Fruit fly (Drosophila melanogaster) whole organism, wandering third instar larva: ENCODE measurements around the gene CG13640.

Experiments
- CG32264 ChIP-seq: fragments of 200-800 bp; sonication (Bioruptor generic); optimal IDR thresholded peaks from 2 replicates; lab custom pipeline; 2016; ENCODE audit warnings: missing biosample characterization, missing genetic modification characterization
- Dfd ChIP-seq: fragments of >200 bp; optimal IDR thresholded peaks from 2 replicates; lab custom pipeline; 2017; ENCODE audit warnings: missing biosample characterization, missing genetic modification characterization
- Hr78 ChIP-seq: fragments of >200 bp; optimal IDR thresholded peaks from 2 replicates; lab custom pipeline; 2017; ENCODE audit warnings: missing biosample characterization, missing genetic modification characterization
- Mio ChIP-seq: sonication (Bioruptor generic); optimal IDR thresholded peaks from 2 replicates; lab custom pipeline; 2016; ENCODE audit warnings: missing biosample characterization, missing genetic modification characterization
- Myc ChIP-seq: fragments of >200 bp; optimal IDR thresholded peaks from 2 replicates; lab custom pipeline; 2017
- br ChIP-seq: fragments of 200-800 bp; sonication (Bioruptor generic); optimal IDR thresholded peaks from 2 replicates; lab custom pipeline; 2016; ENCODE audit warnings: missing biosample characterization, missing genetic modification characterization
- dl ChIP-seq, 2 experiments: fragments of 175-275, 200-275 bp in 1 of 2; fragments of 200-275 bp in 1 of 2; sonication (Bioruptor generic); optimal IDR thresholded peaks; lab custom pipeline; 2018; ENCODE audit warnings: mild to moderate bottlenecking in 2 of 2, missing biosample characterization in 2 of 2, missing genetic modification characterization in 2 of 2, moderate library complexity in 2 of 2; ENCODE audit not compliant: partially characterized antibody in 2 of 2, insufficient read depth in 1 of 2
- ey ChIP-seq: fragments of 200-800 bp; sonication (Bioruptor generic); optimal IDR thresholded peaks from 2 replicates; lab custom pipeline; 2016; ENCODE audit warnings: missing biosample characterization, missing genetic modification characterization
- h ChIP-seq: fragments of 200-800 bp; sonication (Bioruptor generic); optimal IDR thresholded peaks from 3 replicates; lab custom pipeline; 2016; ENCODE audit warnings: missing biosample characterization, mild to moderate bottlenecking, missing genetic modification characterization
- jim ChIP-seq: fragments of 175-275, 200-325 bp; sonication (Bioruptor generic); optimal IDR thresholded peaks from 2 replicates; lab custom pipeline; 2016; ENCODE audit warnings: missing biosample characterization, mild to moderate bottlenecking, missing genetic modification characterization
- lola ChIP-seq: fragments of >200 bp; optimal IDR thresholded peaks from 2 replicates; lab custom pipeline; 2017; ENCODE audit warnings: missing biosample characterization, missing genetic modification characterization
- psq ChIP-seq: fragments of 200-800 bp; sonication (Bioruptor generic); optimal IDR thresholded peaks from 3 replicates; lab custom pipeline; 2017; ENCODE audit warnings: missing biosample characterization, mild to moderate bottlenecking, missing genetic modification characterization, moderate library complexity
- sv ChIP-seq: fragments of 200-800 bp; sonication (Bioruptor generic); optimal IDR thresholded peaks from 3 replicates; lab custom pipeline; 2016; ENCODE audit warnings: missing biosample characterization, missing genetic modification characterization

- TF ChIP-seq jim (no peak), sv (GFP tag; lab: Kevin White, UChicago) (no peak), CG32264 (GFP tag; lab: Kevin White, UChicago) (no peak), dl (GFP tag; optimal IDR thresholded peaks at IDR 0.05; lab: Kevin White, UChicago; ENCODE audit: insufficient read depth in 1 of 2, partially characterized antibody in 2 of 2) (no peak), Hr78 (GFP tag; lab: Kevin White, UChicago) (no peak), Mio (GFP tag; lab: Kevin White, UChicago) (no peak), h (no peak), Dfd (GFP tag; lab: Kevin White, UChicago) (no peak), Myc (lab: Kevin White, UChicago) (no peak), psq (GFP tag; lab: Kevin White, UChicago) (no peak), br (GFP tag; lab: Kevin White, UChicago) (no peak), lola (GFP tag; lab: Kevin White, UChicago) (no peak), ey (GFP tag; lab: Kevin White, UChicago) (no peak)
Measured at dm6 chr3R:24905959-24906634, 44.1 kb upstream of the CG13640 start, which contains the start of gene CG13643.
